Fruit fly (Drosophila melanogaster) whole organism, prepupa: ENCODE data around the gene kek5.

Experiments
- Blimp-1 ChIP-seq: fragments of 200-800 bp; sonication (Bioruptor generic); optimal IDR thresholded peaks from 3 replicates; lab custom pipeline; 2017; ENCODE audit warnings: missing biosample characterization, missing genetic modification characterization, mild to moderate bottlenecking, moderate library complexity, missing genetic modification reagents
- CG10631 ChIP-seq: fragments of 200-800 bp; sonication (Bioruptor generic); optimal IDR thresholded peaks from 2 replicates; lab custom pipeline; 2016; ENCODE audit warnings: missing biosample characterization, missing genetic modification characterization
- CG11294 ChIP-seq: fragments of 200-800 bp; sonication (Bioruptor generic); IDR thresholded peaks from 2 replicates; pipeline ENCODE4 v1.3.6; 2022; ENCODE audit warnings: missing biosample characterization, missing genetic modification characterization
- CG15336 ChIP-seq: fragments of 200-800 bp; sonication (Bioruptor generic); IDR thresholded peaks from 2 replicates; pipeline ENCODE4 v1.3.6; 2022; ENCODE audit warnings: missing biosample characterization, missing genetic modification characterization
- CG1621 ChIP-seq: fragments of 200-800 bp; sonication (Bioruptor generic); optimal IDR thresholded peaks from 3 replicates; lab custom pipeline; 2018; ENCODE audit warnings: missing biosample characterization, mild to moderate bottlenecking, missing genetic modification characterization
- CG3032 ChIP-seq: fragments of 200-800 bp; optimal IDR thresholded peaks from 2 replicates; lab custom pipeline; 2019; ENCODE audit warnings: missing biosample characterization, mild to moderate bottlenecking, missing genetic modification characterization, moderate library complexity
- CG31627 ChIP-seq: fragments of 200-800 bp; sonication (Bioruptor generic); optimal IDR thresholded peaks from 3 replicates; lab custom pipeline; 2016; ENCODE audit warnings: missing biosample characterization, missing genetic modification characterization
- CG32006 ChIP-seq: fragments of 200-800 bp; sonication (Bioruptor generic); optimal IDR thresholded peaks from 3 replicates; lab custom pipeline; 2017; ENCODE audit warnings: missing biosample characterization, mild to moderate bottlenecking, missing genetic modification characterization
- CG3919 ChIP-seq: fragments of 200-800 bp; sonication (Bioruptor generic); optimal IDR thresholded peaks from 3 replicates; lab custom pipeline; 2016; ENCODE audit warnings: missing biosample characterization, missing genetic modification characterization
- CG6163 ChIP-seq: fragments of 200-800 bp; sonication (Bioruptor generic); IDR thresholded peaks from 3 replicates; pipeline ENCODE4 v1.3.6; 2022; ENCODE audit warnings: missing biosample characterization, missing genetic modification characterization
- CG6792 ChIP-seq: fragments of 200-800 bp; sonication (Bioruptor generic); optimal IDR thresholded peaks from 3 replicates; lab custom pipeline; 2016; ENCODE audit warnings: missing biosample characterization, missing genetic modification characterization
- CG6808 ChIP-seq: fragments of 200-800 bp; sonication (Bioruptor generic); optimal IDR thresholded peaks from 3 replicates; lab custom pipeline; 2017; ENCODE audit warnings: missing biosample characterization, missing genetic modification characterization, mild to moderate bottlenecking, moderate library complexity, missing genetic modification reagents
- CG6854 ChIP-seq: fragments of 200-800 bp; sonication (Bioruptor generic); optimal IDR thresholded peaks from 2 replicates; lab custom pipeline; 2017; ENCODE audit warnings: missing biosample characterization, mild to moderate bottlenecking, missing genetic modification characterization
- CG7368 ChIP-seq: fragments of 200-800 bp; sonication (Bioruptor generic); optimal IDR thresholded peaks from 3 replicates; lab custom pipeline; 2016; ENCODE audit warnings: missing biosample characterization, missing genetic modification characterization
- CG8119 ChIP-seq: fragments of 200-800 bp; sonication (Bioruptor generic); IDR thresholded peaks from 3 replicates; pipeline ENCODE4 v1.3.6; 2022; ENCODE audit warnings: missing biosample characterization, missing genetic modification characterization
- CG8632 ChIP-seq: fragments of 200-800 bp; sonication (Bioruptor generic); optimal IDR thresholded peaks from 3 replicates; lab custom pipeline; 2016; ENCODE audit warnings: missing biosample characterization, missing genetic modification characterization
- CG9139 ChIP-seq: fragments of 200-800 bp; sonication (Bioruptor generic); optimal IDR thresholded peaks from 3 replicates; lab custom pipeline; 2017; ENCODE audit warnings: missing biosample characterization, mild to moderate bottlenecking, missing genetic modification characterization
- Eip78C ChIP-seq: fragments of 200-800 bp; sonication (Bioruptor generic); peaks from one replicate; lab custom pipeline; 2016; ENCODE audit warnings: missing biosample characterization, missing genetic modification characterization
- Eip93F ChIP-seq: fragments of 200-800 bp; sonication (Bioruptor generic); optimal IDR thresholded peaks from 2 replicates; lab custom pipeline; 2016; ENCODE audit warnings: missing biosample characterization, mild to moderate bottlenecking, missing genetic modification characterization
- Ets21C ChIP-seq: fragments of 200-800 bp; sonication (Bioruptor generic); optimal IDR thresholded peaks from 3 replicates; lab custom pipeline; 2016; ENCODE audit warnings: missing biosample characterization, missing genetic modification characterization
- Ets96B ChIP-seq: fragments of 200-800 bp; optimal IDR thresholded peaks from 2 replicates; lab custom pipeline; 2019; ENCODE audit warnings: missing biosample characterization, mild to moderate bottlenecking, missing genetic modification characterization, moderate library complexity
- Hr38 ChIP-seq: sonication (Bioruptor generic); optimal IDR thresholded peaks from 2 replicates; lab custom pipeline; 2016; ENCODE audit warnings: missing biosample characterization, missing genetic modification characterization
- Hr4 ChIP-seq: fragments of 200-800 bp; sonication (Bioruptor generic); optimal IDR thresholded peaks from 3 replicates; lab custom pipeline; 2016; ENCODE audit warnings: missing biosample characterization, missing genetic modification characterization
- Met ChIP-seq: fragments of 200-800 bp; sonication (Bioruptor generic); optimal IDR thresholded peaks from 3 replicates; lab custom pipeline; 2016; ENCODE audit warnings: missing biosample characterization, missing genetic modification characterization
- Smox ChIP-seq: fragments of 200-800 bp; sonication (Bioruptor generic); optimal IDR thresholded peaks from 3 replicates; lab custom pipeline; 2016; ENCODE audit warnings: missing biosample characterization, missing genetic modification characterization
- Sox14 ChIP-seq: fragments of 200-800 bp; sonication (Bioruptor generic); optimal IDR thresholded peaks from 3 replicates; lab custom pipeline; 2016; ENCODE audit warnings: missing biosample characterization, missing genetic modification characterization
- achi ChIP-seq: fragments of 200-800 bp; sonication (Bioruptor generic); optimal IDR thresholded peaks from 3 replicates; lab custom pipeline; 2016; ENCODE audit warnings: missing biosample characterization, missing genetic modification characterization
- acj6 ChIP-seq: fragments of 200-800 bp; sonication (Bioruptor generic); optimal IDR thresholded peaks from 3 replicates; lab custom pipeline; 2016; ENCODE audit warnings: missing biosample characterization, missing genetic modification characterization
- cyc ChIP-seq: fragments of 200-800 bp; sonication (Bioruptor generic); optimal IDR thresholded peaks from 3 replicates; lab custom pipeline; 2016; ENCODE audit warnings: missing biosample characterization, missing genetic modification characterization
- dac ChIP-seq: fragments of 200-800 bp; sonication (Bioruptor generic); optimal IDR thresholded peaks from 2 replicates; lab custom pipeline; 2017; ENCODE audit warnings: missing biosample characterization, mild to moderate bottlenecking, missing genetic modification characterization
- eg ChIP-seq: fragments of 200-800 bp; sonication (Bioruptor generic); IDR thresholded peaks from 3 replicates; pipeline ENCODE4 v1.3.6; 2022; ENCODE audit warnings: missing biosample characterization, missing genetic modification characterization
- fd85E ChIP-seq: fragments of 200-800 bp; sonication (Bioruptor generic); optimal IDR thresholded peaks from 3 replicates; lab custom pipeline; 2016; ENCODE audit warnings: missing biosample characterization, missing genetic modification characterization
- fkh ChIP-seq: fragments of 200-800 bp; sonication (Bioruptor generic); optimal IDR thresholded peaks from 3 replicates; lab custom pipeline; 2017; ENCODE audit warnings: missing biosample characterization, mild to moderate bottlenecking, missing genetic modification characterization, moderate library complexity
- lz ChIP-seq: fragments of 200-800 bp; sonication (Bioruptor generic); optimal IDR thresholded peaks from 3 replicates; lab custom pipeline; 2016; ENCODE audit warnings: missing biosample characterization, missing genetic modification characterization
- net ChIP-seq: fragments of 200-800 bp; sonication (Bioruptor generic); optimal IDR thresholded peaks from 3 replicates; lab custom pipeline; 2016; ENCODE audit warnings: missing biosample characterization, missing genetic modification characterization
- pdm3 ChIP-seq: fragments of 200-800 bp; sonication (Bioruptor generic); optimal IDR thresholded peaks from 3 replicates; lab custom pipeline; 2016; ENCODE audit warnings: missing biosample characterization, missing genetic modification characterization
- salr ChIP-seq, 2 experiments: fragments of 200-800 bp; sonication (Bioruptor generic); optimal IDR thresholded peaks; 3 replicates each; lab custom pipeline; 2016 to 2018; ENCODE audit warnings: missing biosample characterization in 2 of 2, missing genetic modification characterization in 2 of 2, mild to moderate bottlenecking in 1 of 2
- ss ChIP-seq, 2 experiments: fragments of 200-800 bp; sonication (Bioruptor generic); optimal IDR thresholded peaks; 2 replicates in 1 of 2; 3 replicates in 1 of 2; lab custom pipeline; 2017 to 2018; ENCODE audit warnings: mild to moderate bottlenecking in 2 of 2, missing biosample characterization in 2 of 2, missing genetic modification characterization in 2 of 2, moderate library complexity in 1 of 2
- topi ChIP-seq: fragments of 200-800 bp; sonication (Bioruptor generic); optimal IDR thresholded peaks from 3 replicates; lab custom pipeline; 2016; ENCODE audit warnings: missing biosample characterization, missing genetic modification characterization
- vri ChIP-seq: fragments of 200-800 bp; sonication (Bioruptor generic); optimal IDR thresholded peaks from 3 replicates; lab custom pipeline; 2016; ENCODE audit warnings: missing biosample characterization, mild to moderate bottlenecking, missing genetic modification characterization

Gene kek5

dm6 chrX:19317058-19317767 lies 35.8 kb upstream of the kek5 start (continued):
- TF ChIP-seq CG6792 (GFP tag; lab: Kevin White, UChicago) (peak; percentile 29), CG6808 (no peak), cyc (no peak), CG31627 (GFP tag; lab: Kevin White, UChicago) (no peak), CG32006 (peak; percentile 72), salr (GFP tag; optimal IDR thresholded peaks at IDR 0.05; lab: Kevin White, UChicago) (no peak), fd85E (GFP tag; lab: Kevin White, UChicago) (no peak), Ets21C (GFP tag; lab: Kevin White, UChicago) (no peak), eg (GFP tag; lab: Robert Waterston, UW) (no peak; the same call in 2 of the 3 replicates), fkh (GFP tag; lab: Kevin White, UChicago) (peak; percentile 43), net (GFP tag; lab: Kevin White, UChicago) (peak; percentile 3), achi (GFP tag; lab: Kevin White, UChicago) (peak; percentile 61), CG1621 (tag; lab: Kevin White, UChicago) (no peak), topi (no peak), CG6163 (GFP tag; lab: Robert Waterston, UW) (no peak; the same call in 1 of the 3 replicates), Eip93F (no peak), CG3919 (GFP tag; lab: Kevin White, UChicago) (peak; percentile 28), vri (GFP tag; lab: Kevin White, UChicago) (no peak), CG15336 (GFP tag; lab: Robert Waterston, UW) (peak; percentile 78), CG11294 (GFP tag; lab: Robert Waterston, UW) (no peak), CG8119 (GFP tag; lab: Robert Waterston, UW) (peak; percentile 70), ss (GFP tag; optimal IDR thresholded peaks at IDR 0.05; lab: Kevin White, UChicago) (peak; percentile 43 to 59), Sox14 (GFP tag; lab: Kevin White, UChicago) (no peak), Blimp-1 (GFP tag; lab: Kevin White, UChicago) (peak; percentile 13), dac (GFP tag; lab: Kevin White, UChicago) (no peak), CG8632 (GFP tag; lab: Kevin White, UChicago) (peak; percentile 58), Hr38 (GFP tag; lab: Kevin White, UChicago) (no peak), Hr4 (GFP tag; lab: Kevin White, UChicago) (no peak), Ets96B (tag; lab: Kevin White, UChicago) (peak; percentile 55), Smox (GFP tag; lab: Kevin White, UChicago) (no peak), Eip78C (GFP tag; lab: Kevin White, UChicago) (peak; percentile 1), CG6854 (no peak)

dm6 chrX:19318924-19319323 lies 34.1 kb upstream of the kek5 start:
- no peak for TF ChIP-seq CG32006
- no peak for TF ChIP-seq CG6854
- no peak for TF ChIP-seq achi (GFP tag; lab: Kevin White, UChicago)
- no peak for TF ChIP-seq cyc
- TF ChIP-seq CG10631, result no peak
- no peak for TF ChIP-seq Eip78C (GFP tag; lab: Kevin White, UChicago)
- TF ChIP-seq Sox14 (GFP tag; lab: Kevin White, UChicago), result no peak
- no peak for TF ChIP-seq Met (GFP tag; lab: Kevin White, UChicago)
- TF ChIP-seq ss (GFP tag; optimal IDR thresholded peaks at IDR 0.05; lab: Kevin White, UChicago), result no peak
- TF ChIP-seq CG3032 (tag; lab: Kevin White, UChicago), result no peak
- TF ChIP-seq lz, result no peak
- no peak for TF ChIP-seq acj6 (GFP tag; lab: Kevin White, UChicago)
- TF ChIP-seq CG7368 (GFP tag; lab: Kevin White, UChicago), result no peak
- no peak for TF ChIP-seq Hr4 (GFP tag; lab: Kevin White, UChicago)
- TF ChIP-seq pdm3 (GFP tag; lab: Kevin White, UChicago), result no peak
- TF ChIP-seq CG9139 (GFP tag; lab: Kevin White, UChicago), result no peak
